Worm (Caenorhabditis elegans) whole organism, young adult: ENCODE results near the gene obr-1.

ENCODE experiments used
- B0336.3 ChIP-seq: fragments of 200-800 bp; sonication (Bioruptor generic); IDR thresholded peaks from 2 replicates; pipeline ENCODE4 v1.3.6; 2022; ENCODE audit warnings: missing genetic modification characterization, missing compliant biosample characterization
- C06A6.2 ChIP-seq: fragments of 200-800 bp; sonication (Bioruptor generic); conservative IDR thresholded peaks from 2 replicates; pipeline ENCODE4 v1.3.6; 2022; ENCODE audit warnings: missing genetic modification characterization, missing compliant biosample characterization
- D2030.7 ChIP-seq: fragments of 200-800 bp; sonication (Bioruptor generic); IDR thresholded peaks from 2 replicates; pipeline ENCODE4 v1.3.6; 2022; ENCODE audit warnings: missing genetic modification reagents, missing genetic modification characterization, missing compliant biosample characterization
- F10E7.11 ChIP-seq: sonication (generic microtip); optimal IDR thresholded peaks from 2 replicates; lab custom pipeline; 2017; ENCODE audit warnings: mild to moderate bottlenecking, missing genetic modification characterization, moderate library complexity, missing compliant biosample characterization
- F23B12.7 ChIP-seq: sonication (generic microtip); optimal IDR thresholded peaks from 2 replicates; lab custom pipeline; 2017; ENCODE audit warnings: missing genetic modification characterization, mild to moderate bottlenecking, missing compliant biosample characterization, antibody characterized with exemption, moderate library complexity; ENCODE audit not compliant: insufficient read depth
- F57C9.4 ChIP-seq: sonication (generic microtip); optimal IDR thresholded peaks from 2 replicates; lab custom pipeline; 2017; ENCODE audit warnings: mild to moderate bottlenecking, missing genetic modification characterization, missing compliant biosample characterization
- K11D2.4 ChIP-seq: fragments of 200-800 bp; sonication (Bioruptor generic); IDR thresholded peaks from 2 replicates; pipeline ENCODE4 v1.3.6; 2022; ENCODE audit warnings: missing genetic modification reagents, missing genetic modification characterization, missing compliant biosample characterization
- T07F8.4 ChIP-seq: sonication (generic microtip); optimal IDR thresholded peaks from 2 replicates; lab custom pipeline; 2016; ENCODE audit warnings: mild to moderate bottlenecking, missing genetic modification characterization, moderate library complexity, missing compliant biosample characterization
- Y56A3A.18 ChIP-seq: fragments of 200-800 bp; sonication (Bioruptor generic); IDR thresholded peaks from 2 replicates; pipeline ENCODE4 v1.3.6; 2022; ENCODE audit warnings: missing genetic modification reagents, missing genetic modification characterization, missing compliant biosample characterization
- Y95B8A.8 ChIP-seq: fragments of 200-800 bp; sonication (Bioruptor generic); IDR thresholded peaks from 2 replicates; pipeline ENCODE4 v1.3.6; 2022; ENCODE audit warnings: missing genetic modification reagents, missing genetic modification characterization, missing compliant biosample characterization
- ama-1 ChIP-seq, 3 experiments: fragments of 150-350 bp in 1 of 3; sonication (generic microtip) in 2 of 3; optimal IDR thresholded peaks; 2 replicates each; lab custom pipeline; 2014 to 2018; ENCODE audit warnings: missing biosample characterization in 2 of 3, missing genetic modification characterization in 2 of 3, missing genetic modification reagents in 2 of 3
- atf-7 ChIP-seq: sonication (generic microtip); optimal IDR thresholded peaks from 2 replicates; lab custom pipeline; 2017; ENCODE audit warnings: mild to moderate bottlenecking, missing genetic modification characterization, missing compliant biosample characterization
- athp-1 ChIP-seq: sonication (generic microtip); optimal IDR thresholded peaks from 2 replicates; lab custom pipeline; 2017; ENCODE audit warnings: mild to moderate bottlenecking, missing genetic modification characterization, missing compliant biosample characterization
- attf-5 ChIP-seq: fragments of 200-800 bp; sonication (Bioruptor generic); optimal IDR thresholded peaks from 2 replicates; lab custom pipeline; 2018; ENCODE audit warnings: mild to moderate bottlenecking, missing genetic modification characterization, missing compliant biosample characterization
- attf-6 ChIP-seq: fragments of 200-800 bp; sonication (Bioruptor generic); IDR thresholded peaks from 2 replicates; pipeline ENCODE4 v1.3.6; 2022; ENCODE audit warnings: missing genetic modification reagents, missing genetic modification characterization, missing compliant biosample characterization
- cebp-1 ChIP-seq, 2 experiments: fragments of 200-800 bp in 1 of 2; sonication (Bioruptor generic) in 1 of 2; sonication (generic microtip) in 1 of 2; IDR thresholded peaks in 1 of 2; optimal IDR thresholded peaks in 1 of 2; 2 replicates each; pipeline versions ENCODE4 v1.3.6 to Lab custom; 2017 to 2022; ENCODE audit warnings: missing compliant biosample characterization in 2 of 2, missing genetic modification characterization in 2 of 2, mild to moderate bottlenecking in 1 of 2, missing genetic modification reagents in 1 of 2, moderate library complexity in 1 of 2
- ceh-100 ChIP-seq: fragments of 200-800 bp; sonication (Bioruptor generic); IDR thresholded peaks from 2 replicates; pipeline ENCODE4 v1.3.6; 2022; ENCODE audit warnings: missing genetic modification reagents, missing genetic modification characterization, missing compliant biosample characterization
- ceh-40 ChIP-seq: fragments of 200-800 bp; sonication (Bioruptor generic); IDR thresholded peaks from 2 replicates; pipeline ENCODE4 v1.3.6; 2022; ENCODE audit warnings: missing genetic modification characterization, missing compliant biosample characterization
- ceh-58 ChIP-seq: fragments of 200-800 bp; sonication (Bioruptor generic); IDR thresholded peaks from 2 replicates; pipeline ENCODE4 v1.3.6; 2022; ENCODE audit warnings: missing genetic modification characterization, missing compliant biosample characterization
- ceh-79 ChIP-seq: sonication (generic microtip); optimal IDR thresholded peaks from 2 replicates; lab custom pipeline; 2017; ENCODE audit warnings: mild to moderate bottlenecking, missing genetic modification characterization, missing compliant biosample characterization
- die-1 ChIP-seq: sonication (generic microtip); optimal IDR thresholded peaks from 2 replicates; lab custom pipeline; 2016; ENCODE audit warnings: missing genotype, mild to moderate bottlenecking, missing genetic modification characterization, missing compliant biosample characterization
- dpl-1 ChIP-seq: fragments of 150-350 bp; optimal IDR thresholded peaks from 2 replicates; lab custom pipeline; 2014; ENCODE audit warnings: missing biosample characterization, missing genetic modification reagents, missing genetic modification characterization
- ekl-4 ChIP-seq: fragments of 200-800 bp; sonication (Bioruptor generic); IDR thresholded peaks from 2 replicates; pipeline ENCODE4 v1.3.6; 2022; ENCODE audit warnings: missing genetic modification reagents, missing genetic modification characterization, missing compliant biosample characterization
- ets-4 ChIP-seq: fragments of 200-800 bp; sonication (Bioruptor generic); optimal IDR thresholded peaks from 2 replicates; lab custom pipeline; 2018; ENCODE audit warnings: mild to moderate bottlenecking, missing genetic modification characterization, missing compliant biosample characterization
- gei-17 ChIP-seq: fragments of 200-800 bp; sonication (Bioruptor generic); optimal IDR thresholded peaks from 2 replicates; lab custom pipeline; 2018; ENCODE audit warnings: mild to moderate bottlenecking, missing genetic modification characterization, missing compliant biosample characterization
- hsf-1 ChIP-seq: fragments of 200-800 bp; sonication (Bioruptor generic); IDR thresholded peaks from 2 replicates; pipeline ENCODE4 v1.3.6; 2022; ENCODE audit warnings: missing genetic modification reagents, missing genetic modification characterization, missing compliant biosample characterization
- lin-35 ChIP-seq, 3 experiments: fragments of 150-350 bp in 2 of 3; sonication (generic microtip) in 1 of 3; optimal IDR thresholded peaks; 2 replicates each; lab custom pipeline; 2014 to 2018; ENCODE audit warnings: missing biosample characterization in 3 of 3, missing genetic modification characterization in 3 of 3, missing genetic modification reagents in 3 of 3
- lsy-27 ChIP-seq: sonication (generic microtip); optimal IDR thresholded peaks from 2 replicates; lab custom pipeline; 2017; ENCODE audit warnings: missing genetic modification characterization, mild to moderate bottlenecking, missing compliant biosample characterization, antibody characterized with exemption, missing genotype, borderline replicate concordance; ENCODE audit not compliant: insufficient read depth
- madf-10 ChIP-seq: sonication (generic microtip); optimal IDR thresholded peaks from 2 replicates; lab custom pipeline; 2016; ENCODE audit warnings: mild to moderate bottlenecking, missing genetic modification characterization, missing compliant biosample characterization
- madf-3 ChIP-seq: fragments of 200-800 bp; sonication (Bioruptor generic); IDR thresholded peaks from 2 replicates; pipeline ENCODE4 v1.3.6; 2022; ENCODE audit warnings: missing genetic modification reagents, missing genetic modification characterization, missing compliant biosample characterization
- nhr-27 ChIP-seq: fragments of 200-800 bp; sonication (Bioruptor generic); optimal IDR thresholded peaks from 2 replicates; lab custom pipeline; 2018; ENCODE audit warnings: mild to moderate bottlenecking, missing genetic modification characterization, moderate library complexity, missing compliant biosample characterization
- nhr-80 ChIP-seq: sonication (generic microtip); optimal IDR thresholded peaks from 2 replicates; lab custom pipeline; 2016; ENCODE audit warnings: missing genetic modification characterization, missing compliant biosample characterization
- pha-4 ChIP-seq: fragments of 150-350 bp; sonication (generic microtip); optimal IDR thresholded peaks from 2 replicates; lab custom pipeline; 2014; ENCODE audit warnings: missing biosample characterization, missing genetic modification reagents, missing genetic modification characterization
- rec-8 ChIP-seq, 2 experiments: sonication (generic microtip); optimal IDR thresholded peaks; 2 replicates each; lab custom pipeline; 2016; ENCODE audit warnings: mild to moderate bottlenecking in 2 of 2, missing genetic modification characterization in 2 of 2, missing genetic modification reagents in 2 of 2, missing genotype in 2 of 2, missing biosample characterization in 1 of 2, missing compliant biosample characterization in 1 of 2, moderate library complexity in 1 of 2
- rpc-1 ChIP-seq, 2 experiments: fragments of 150-350 bp in 1 of 2; sonication (generic microtip) in 1 of 2; optimal IDR thresholded peaks; 2 replicates each; lab custom pipeline; 2014 to 2018; ENCODE audit warnings: missing biosample characterization in 1 of 2, missing genetic modification characterization in 1 of 2, missing genetic modification reagents in 1 of 2, missing genotype in 1 of 2
- sdz-38 ChIP-seq: sonication (generic microtip); optimal IDR thresholded peaks from 2 replicates; lab custom pipeline; 2016; ENCODE audit warnings: missing genotype, missing genetic modification characterization, missing compliant biosample characterization
- sptf-2 ChIP-seq: fragments of 200-800 bp; sonication (Bioruptor generic); optimal IDR thresholded peaks from 2 replicates; lab custom pipeline; 2018; ENCODE audit warnings: mild to moderate bottlenecking, missing genetic modification characterization, missing compliant biosample characterization

Gene obr-1

DNA sequence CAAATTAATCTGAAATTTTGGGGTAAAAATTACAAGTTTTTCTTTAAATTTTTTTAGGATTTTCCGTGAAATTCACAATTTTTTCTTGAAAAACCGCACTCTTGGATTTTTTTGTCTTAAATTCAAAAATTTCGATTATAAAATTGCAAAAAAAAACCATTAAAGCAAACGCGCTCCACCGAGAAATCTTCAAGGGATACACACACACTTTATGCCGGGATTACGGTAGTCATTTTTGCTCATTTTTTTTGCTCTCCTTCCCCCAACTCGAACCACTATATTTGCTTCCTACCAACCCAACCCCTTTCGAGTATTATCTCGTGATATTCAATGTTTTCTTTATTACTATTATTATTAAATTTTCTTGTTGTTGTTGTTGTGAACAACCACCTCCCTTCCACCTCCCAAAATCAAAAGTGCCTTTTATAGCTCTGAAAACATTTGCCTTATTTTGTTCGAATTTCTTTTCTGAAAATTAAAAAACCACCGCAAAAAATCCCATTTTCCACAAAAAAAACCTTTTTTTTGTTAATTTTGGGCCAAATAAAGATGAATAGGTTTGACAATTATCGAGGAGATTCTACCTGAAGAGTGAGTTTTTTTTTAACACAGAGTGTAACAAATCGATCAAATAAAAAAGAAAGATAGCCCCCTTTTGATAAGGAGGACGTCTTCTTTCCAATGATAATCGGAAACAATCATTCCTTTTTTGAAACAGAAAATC lies 18.8 kb downstream of the obr-1 start, which contains the start of gene Y47D3A.32 (continued):
- peak; percentile 36 for TF ChIP-seq attf-5
- peak in 1 of 3 experiments; percentile 12 for TF ChIP-seq lin-35 (GFP tag; optimal IDR thresholded peaks at IDR 0.05; lab: Kevin White, UChicago)
- TF ChIP-seq Y56A3A.18 (GFP tag; lab: Robert Waterston, UW): peak; percentile 76

DNA sequence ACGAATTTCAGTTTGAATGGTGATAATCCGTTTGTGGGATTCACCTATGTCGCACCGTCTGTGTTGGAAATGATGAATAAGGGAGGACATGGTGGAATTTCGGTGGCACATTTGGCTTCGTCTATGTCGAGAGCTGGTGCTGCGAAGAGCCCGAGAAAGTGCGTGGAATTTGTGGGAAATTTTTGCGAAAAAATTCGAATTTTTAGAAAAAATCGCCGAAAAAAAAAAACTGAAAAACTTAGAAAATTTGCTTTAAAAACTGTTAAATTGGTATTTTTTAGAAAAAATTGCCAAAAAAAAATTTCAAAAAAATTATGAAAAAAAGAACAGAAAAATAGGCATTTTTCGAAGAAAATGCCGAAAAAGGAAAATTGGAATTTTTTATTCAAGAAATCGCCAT lies 21.8 kb downstream of the obr-1 start:
- TF ChIP-seq sdz-38: no peak
- TF ChIP-seq rec-8 (tag; optimal IDR thresholded peaks at IDR 0.05; lab: Kevin White, UChicago): no peak
- TF ChIP-seq ceh-100 (GFP tag; lab: Robert Waterston, UW): no peak
- 0 out of 2 replicates have a peak, but pooled peaks have one; percentile 28 for TF ChIP-seq ceh-40 (GFP tag; lab: Robert Waterston, UW)

DNA sequence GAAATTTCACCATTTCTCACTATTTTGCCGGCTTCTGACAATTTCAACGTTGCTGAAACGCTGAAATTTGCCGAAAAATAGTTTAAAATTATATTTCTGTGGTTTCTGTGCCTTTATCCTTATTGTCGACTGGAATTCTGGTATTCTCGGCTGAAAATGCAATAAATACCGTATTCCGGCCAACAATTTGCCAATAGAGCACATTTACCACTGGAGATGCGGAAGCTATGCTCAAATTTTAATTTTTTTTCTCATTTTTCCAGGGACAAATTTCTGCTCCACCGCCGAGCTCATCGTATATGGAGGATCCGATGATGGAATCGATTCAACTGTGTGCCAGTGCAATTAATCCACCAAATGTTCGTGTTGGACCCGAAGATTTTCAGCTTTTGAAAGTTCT lies 24.1 kb downstream of the obr-1 start:
- TF ChIP-seq sptf-2 (GFP tag; lab: Kevin White, UChicago) (no peak), T07F8.4 (no peak), hsf-1 (GFP tag; lab: Robert Waterston, UW) (no peak), ceh-100 (GFP tag; lab: Robert Waterston, UW) (no peak), F10E7.11 (tag; lab: Kevin White, UChicago) (no peak), cebp-1 (GFP tag; IDR thresholded peaks at IDR 0.05; lab: Robert Waterston, UW) (no peak), cebp-1 (tag; optimal IDR thresholded peaks at IDR 0.05; lab: Kevin White, UChicago) (peak; percentile 38), attf-5 (no peak), madf-10 (no peak), nhr-80 (tag; lab: Kevin White, UChicago) (no peak), gei-17 (GFP tag; lab: Kevin White, UChicago) (no peak), ekl-4 (GFP tag; lab: Robert Waterston, UW) (0 out of 2 replicates have a peak, but pooled peaks have one; percentile 22), athp-1 (tag; lab: Kevin White, UChicago) (no peak), K11D2.4 (GFP tag; lab: Robert Waterston, UW) (no peak), Y95B8A.8 (no peak), attf-6 (no peak), nhr-27 (no peak), rpc-1 (optimal IDR thresholded peaks at IDR 0.05; lab: Kevin White, UChicago) (no peak), rpc-1 (tag; optimal IDR thresholded peaks at IDR 0.05; lab: Kevin White, UChicago) (no peak), ama-1 (optimal IDR thresholded peaks at IDR 0.05; lab: Kevin White, UChicago) (no peak), ama-1 (GFP tag; optimal IDR thresholded peaks at IDR 0.05; lab: Kevin White, UChicago) (no peak), ceh-58 (0 out of 2 replicates have a peak, but pooled peaks have one; percentile 63), D2030.7 (GFP tag; lab: Robert Waterston, UW) (no peak), pha-4 (tag; lab: Kevin White, UChicago) (no peak), B0336.3 (peak; percentile 86), dpl-1 (GFP tag; lab: Kevin White, UChicago) (no peak), ets-4 (GFP tag; lab: Kevin White, UChicago) (no peak), ceh-79 (tag; lab: Kevin White, UChicago) (peak; percentile 26)

- TF ChIP-seq madf-3 (GFP tag; lab: Robert Waterston, UW) (no peak), ceh-79 (tag; lab: Kevin White, UChicago) (no peak), lsy-27 (tag; lab: Kevin White, UChicago) (no peak), ceh-58 (no peak), F23B12.7 (tag; lab: Kevin White, UChicago) (no peak), F57C9.4 (no peak), atf-7 (tag; lab: Kevin White, UChicago) (no peak), die-1 (tag; lab: Kevin White, UChicago) (no peak), C06A6.2 (GFP tag; lab: Robert Waterston, UW) (no peak)
Measured at ce11 chrIII:11244820-11245219, 25.9 kb downstream of the obr-1 start, which contains the start of gene rsks-1. Gene rsks-1 (plus strand): TSS chrIII:11245120.
